Fruit fly (Drosophila melanogaster) whole organism, adult: ENCODE measurements around the gene Ppat-Dpck.

Experiments used
- CG11617 ChIP-seq: fragments of 200-800 bp; sonication (Bioruptor generic); optimal IDR thresholded peaks from 2 replicates; lab custom pipeline; 2017; ENCODE audit warnings: mild to moderate bottlenecking, missing biosample characterization, missing genetic modification reagents, missing genetic modification characterization
- CG12768 ChIP-seq: fragments of 200-800 bp; sonication (Bioruptor generic); optimal IDR thresholded peaks from 2 replicates; lab custom pipeline; 2017; ENCODE audit warnings: missing biosample characterization, missing genetic modification characterization, mild to moderate bottlenecking, moderate library complexity, missing genetic modification reagents
- CG14711 ChIP-seq: fragments of 200-800 bp; sonication (Bioruptor generic); optimal IDR thresholded peaks from 2 replicates; lab custom pipeline; 2018; ENCODE audit warnings: missing biosample characterization, mild to moderate bottlenecking, missing genetic modification characterization, moderate library complexity
- CG1620 ChIP-seq: fragments of 200-800 bp; sonication (Bioruptor generic); optimal IDR thresholded peaks from 2 replicates; lab custom pipeline; 2016; ENCODE audit warnings: missing biosample characterization, missing genetic modification characterization
- CG33017 ChIP-seq: fragments of 200-800 bp; sonication (Bioruptor generic); optimal IDR thresholded peaks from 2 replicates; lab custom pipeline; 2018; ENCODE audit warnings: missing biosample characterization, mild to moderate bottlenecking, missing genetic modification characterization, moderate library complexity
- CG5204 ChIP-seq: fragments of 200-800 bp; sonication (Bioruptor generic); optimal IDR thresholded peaks from 2 replicates; lab custom pipeline; 2016; ENCODE audit warnings: missing biosample characterization, missing genetic modification characterization
- CG7045 ChIP-seq: fragments of 200-800 bp; sonication (Bioruptor generic); optimal IDR thresholded peaks from 2 replicates; lab custom pipeline; 2017; ENCODE audit warnings: missing biosample characterization, mild to moderate bottlenecking, missing genetic modification characterization
- CG7101 ChIP-seq: fragments of 200-800 bp; sonication (Bioruptor generic); optimal IDR thresholded peaks from 2 replicates; lab custom pipeline; 2018; ENCODE audit warnings: missing biosample characterization, mild to moderate bottlenecking, missing genetic modification characterization, moderate library complexity
- Clk ChIP-seq: fragments of 200-800 bp; sonication (Bioruptor generic); optimal IDR thresholded peaks from 2 replicates; lab custom pipeline; 2017; ENCODE audit warnings: missing biosample characterization, missing genetic modification characterization
- Crg-1 ChIP-seq: fragments of 200-800 bp; sonication (Bioruptor generic); optimal IDR thresholded peaks from 2 replicates; lab custom pipeline; 2016; ENCODE audit warnings: missing biosample characterization, missing genetic modification characterization
- Hr96 ChIP-seq: fragments of 200-800 bp; sonication (Bioruptor generic); optimal IDR thresholded peaks from 2 replicates; lab custom pipeline; 2016; ENCODE audit warnings: missing biosample characterization, missing genetic modification characterization
- Mnt ChIP-seq: fragments of 200-800 bp; sonication (Bioruptor generic); optimal IDR thresholded peaks from 2 replicates; lab custom pipeline; 2016; ENCODE audit warnings: missing biosample characterization, mild to moderate bottlenecking, missing genetic modification characterization
- bab1 ChIP-seq: fragments of 200-800 bp; sonication (Bioruptor generic); optimal IDR thresholded peaks from 3 replicates; lab custom pipeline; 2019; ENCODE audit warnings: missing biosample characterization, mild to moderate bottlenecking, missing genetic modification characterization, moderate library complexity
- cic ChIP-seq: fragments of 200-800 bp; sonication (Bioruptor generic); optimal IDR thresholded peaks from 2 replicates; lab custom pipeline; 2017; ENCODE audit warnings: missing biosample characterization, mild to moderate bottlenecking, missing genetic modification characterization, moderate library complexity
- cnc ChIP-seq, 2 experiments: fragments of >200 bp; optimal IDR thresholded peaks; 2 replicates each; lab custom pipeline; 2017
- kay ChIP-seq: fragments of 200-800 bp; sonication (Bioruptor generic); peaks from one replicate; lab custom pipeline; 2016; ENCODE audit warnings: missing biosample characterization, missing genetic modification characterization, borderline replicate concordance
- ovo ChIP-seq: fragments of 200-800 bp; sonication (Bioruptor generic); optimal IDR thresholded peaks from 2 replicates; lab custom pipeline; 2016; ENCODE audit warnings: missing biosample characterization, missing genetic modification characterization
- pad ChIP-seq: fragments of 200-800 bp; sonication (Bioruptor generic); optimal IDR thresholded peaks from 3 replicates; lab custom pipeline; 2017; ENCODE audit warnings: missing biosample characterization, missing genetic modification characterization, mild to moderate bottlenecking, moderate library complexity, missing genetic modification reagents
- tj ChIP-seq: fragments of 200-800 bp; sonication (Bioruptor generic); optimal IDR thresholded peaks from 3 replicates; lab custom pipeline; 2017; ENCODE audit warnings: missing biosample characterization, mild to moderate bottlenecking, missing genetic modification characterization, moderate library complexity
- toe ChIP-seq: fragments of 200-800 bp; sonication (Bioruptor generic); optimal IDR thresholded peaks from 2 replicates; lab custom pipeline; 2016; ENCODE audit warnings: missing biosample characterization, missing genetic modification characterization

Gene Ppat-Dpck

dm6 chr3L:5770113-5770798 lies 1.7 kb upstream of the Ppat-Dpck start:
- TF ChIP-seq CG1620: no peak
- no peak for TF ChIP-seq cnc (optimal IDR thresholded peaks at IDR 0.05; lab: Kevin White, UChicago)
- no peak for TF ChIP-seq CG11617 (GFP tag; lab: Kevin White, UChicago)
- TF ChIP-seq cic: peak; percentile 75
- TF ChIP-seq CG7101 (tag; lab: Kevin White, UChicago): no peak
- TF ChIP-seq Clk (GFP tag; lab: Kevin White, UChicago): no peak
- TF ChIP-seq CG7045: no peak
- no peak for TF ChIP-seq bab1 (GFP tag; lab: Kevin White, UChicago)
- peak; percentile 82 for TF ChIP-seq Mnt
- no peak for TF ChIP-seq CG5204 (GFP tag; lab: Kevin White, UChicago)
- TF ChIP-seq Hr96 (GFP tag; lab: Kevin White, UChicago): no peak
- no peak for TF ChIP-seq pad (GFP tag; lab: Kevin White, UChicago)
- no peak for TF ChIP-seq toe (GFP tag; lab: Kevin White, UChicago)
- TF ChIP-seq ovo (GFP tag; lab: Kevin White, UChicago): no peak
- peak; percentile 36 for TF ChIP-seq tj (GFP tag; lab: Kevin White, UChicago)
- peak; percentile 37 for TF ChIP-seq CG12768 (GFP tag; lab: Kevin White, UChicago)

dm6 chr3L:5765844-5766200 lies 2.8 kb downstream of the Ppat-Dpck start, which contains the start of gene Txl:
Txl (plus strand) TSS chr3L:5765846.
- TF ChIP-seq CG7101 (tag; lab: Kevin White, UChicago) (no peak), cnc (optimal IDR thresholded peaks at IDR 0.05; lab: Kevin White, UChicago) (peak; percentile 85 to 95)

dm6 chr3L:5764922-5765843 lies 3.4 kb downstream of the Ppat-Dpck start, which contains the start of gene CG10576:
CG10576 (minus strand) TSS chr3L:5765702.
- TF ChIP-seq tj (GFP tag; lab: Kevin White, UChicago) (peak; percentile 21), CG12768 (GFP tag; lab: Kevin White, UChicago) (no peak), bab1 (GFP tag; lab: Kevin White, UChicago) (peak; percentile 21), CG5204 (GFP tag; lab: Kevin White, UChicago) (no peak), Mnt (peak; percentile 98), cnc (optimal IDR thresholded peaks at IDR 0.05; lab: Kevin White, UChicago) (no peak), CG33017 (tag; lab: Kevin White, UChicago) (no peak), CG1620 (peak; percentile 42), Clk (GFP tag; lab: Kevin White, UChicago) (no peak), CG11617 (GFP tag; lab: Kevin White, UChicago) (peak; percentile 44), CG7101 (tag; lab: Kevin White, UChicago) (peak; percentile 18), Crg-1 (peak; percentile 52), CG7045 (no peak), Hr96 (GFP tag; lab: Kevin White, UChicago) (no peak), ovo (GFP tag; lab: Kevin White, UChicago) (no peak), kay (GFP tag; lab: Kevin White, UChicago) (no peak), pad (GFP tag; lab: Kevin White, UChicago) (peak; percentile 20), CG14711 (peak; percentile 95)

dm6 chr3L:5753605-5754365 lies 14.8 kb downstream of the Ppat-Dpck start:
- TF ChIP-seq tj (GFP tag; lab: Kevin White, UChicago): no peak
- TF ChIP-seq CG1620: no peak
- TF ChIP-seq ovo (GFP tag; lab: Kevin White, UChicago): no peak
- no peak for TF ChIP-seq CG5204 (GFP tag; lab: Kevin White, UChicago)
- TF ChIP-seq bab1 (GFP tag; lab: Kevin White, UChicago): no peak
- TF ChIP-seq cic: peak; percentile 98
- no peak for TF ChIP-seq toe (GFP tag; lab: Kevin White, UChicago)
- peak; percentile 3 for TF ChIP-seq CG7045
- peak; percentile 29 for TF ChIP-seq CG12768 (GFP tag; lab: Kevin White, UChicago)
- TF ChIP-seq cnc (optimal IDR thresholded peaks at IDR 0.05; lab: Kevin White, UChicago): no peak
- TF ChIP-seq CG33017 (tag; lab: Kevin White, UChicago): no peak
- TF ChIP-seq Mnt: peak; percentile 26
- no peak for TF ChIP-seq CG14711

- no peak for TF ChIP-seq pad (GFP tag; lab: Kevin White, UChicago)
- TF ChIP-seq tj (GFP tag; lab: Kevin White, UChicago): no peak
- TF ChIP-seq Mnt: peak; percentile 56
- TF ChIP-seq Clk (GFP tag; lab: Kevin White, UChicago): no peak
- no peak for TF ChIP-seq toe (GFP tag; lab: Kevin White, UChicago)
- TF ChIP-seq bab1 (GFP tag; lab: Kevin White, UChicago): peak; percentile 23
- no peak for TF ChIP-seq CG7045
- no peak for TF ChIP-seq CG5204 (GFP tag; lab: Kevin White, UChicago)
- no peak for TF ChIP-seq cnc (optimal IDR thresholded peaks at IDR 0.05; lab: Kevin White, UChicago)
- peak; percentile 18 for TF ChIP-seq CG1620
- no peak for TF ChIP-seq Hr96 (GFP tag; lab: Kevin White, UChicago)
- no peak for TF ChIP-seq CG12768 (GFP tag; lab: Kevin White, UChicago)
Observed at dm6 chr3L:5752903-5753604, 15.5 kb downstream of the Ppat-Dpck start, which contains the start of gene Usp47. Usp47 (plus strand) TSS chr3L:5752973.
